Worm (Caenorhabditis elegans) whole organism, L2 larva: ENCODE results near the gene ptp-4A2.

Experiments
- ZK546.5 ChIP-seq: sonication (generic microtip); optimal IDR thresholded peaks from 2 replicates; lab custom pipeline; 2017; ENCODE audit warnings: missing biosample characterization, missing genetic modification characterization
- ceh-82 ChIP-seq: fragments of 150-350 bp; optimal IDR thresholded peaks from 2 replicates; lab custom pipeline; 2014; ENCODE audit warnings: missing biosample characterization, missing genetic modification characterization
- elt-3 ChIP-seq: sonication (generic microtip); optimal IDR thresholded peaks from 2 replicates; lab custom pipeline; 2017; ENCODE audit warnings: missing biosample characterization, missing genetic modification characterization
- mdl-1 ChIP-seq, 2 experiments: fragments of 150-350 bp in 1 of 2; sonication (generic microtip) in 1 of 2; optimal IDR thresholded peaks; 2 replicates each; lab custom pipeline; 2017; ENCODE audit warnings: missing biosample characterization in 2 of 2, missing genetic modification characterization in 2 of 2
- nhr-11 ChIP-seq: fragments of 150-350 bp; optimal IDR thresholded peaks from 2 replicates; lab custom pipeline; 2014; ENCODE audit warnings: missing biosample characterization, missing genetic modification characterization
- snpc-4 ChIP-seq: fragments of 150-350 bp; optimal IDR thresholded peaks from 2 replicates; lab custom pipeline; 2014; ENCODE audit warnings: missing biosample characterization, missing genetic modification characterization
- unc-62 ChIP-seq: fragments of 150-350 bp; optimal IDR thresholded peaks from 2 replicates; lab custom pipeline; 2014; ENCODE audit warnings: missing biosample characterization, missing genetic modification reagents, missing genetic modification characterization
- zag-1 ChIP-seq: fragments of 150-350 bp; optimal IDR thresholded peaks from 2 replicates; lab custom pipeline; 2014; ENCODE audit warnings: missing biosample characterization, missing genetic modification characterization

- no peak for TF ChIP-seq ceh-82
- TF ChIP-seq nhr-11, result no peak
- TF ChIP-seq mdl-1 (tag; optimal IDR thresholded peaks at IDR 0.05; lab: Kevin White, UChicago), result no peak
- TF ChIP-seq snpc-4, result no peak
- no peak for TF ChIP-seq zag-1
- TF ChIP-seq ZK546.5 (tag; lab: Kevin White, UChicago), result no peak
- no peak for TF ChIP-seq unc-62 (GFP tag; lab: Kevin White, UChicago)
- no peak for TF ChIP-seq elt-3
Observed at ce11 chrX:3895577-3895976, 47.5 kb downstream of the ptp-4A2 start, which contains the start of gene F47F2.3.
